Worm (Caenorhabditis elegans): ENCODE measurements around the gene C25G6.4.

- no peak for TF ChIP-seq nhr-237 (tag; optimal IDR thresholded peaks at IDR 0.05)
- no peak for TF ChIP-seq lin-11 (tag; optimal IDR thresholded peaks at IDR 0.05)
- TF ChIP-seq ceh-82 (tag; optimal IDR thresholded peaks at IDR 0.05): no peak
- TF ChIP-seq unc-39 (tag; optimal IDR thresholded peaks at IDR 0.05): no peak
These were observed 31.2 kb downstream of the C25G6.4 start for ce11 chrX:1218457-1218856.

Data from whole organism, L2 larva.